Worm (Caenorhabditis elegans) whole organism, early embryonic: ENCODE data around the gene Y55F3AM.9.
A peak's percentile ranks its signal among the peaks of the same experiment; 100 is the strongest.

Source experiments
- B0310.2 ChIP-seq: sonication (generic microtip); optimal IDR thresholded peaks from 2 replicates; lab custom pipeline; 2016; ENCODE audit warnings: mild to moderate bottlenecking, missing genetic modification characterization, missing compliant biosample characterization
- F13C5.2 ChIP-seq: sonication (generic microtip); optimal IDR thresholded peaks from 2 replicates; lab custom pipeline; 2017; ENCODE audit warnings: mild to moderate bottlenecking, missing genetic modification characterization, inconsistent platforms, missing compliant biosample characterization
- aly-1 ChIP-seq: sonication (generic microtip); optimal IDR thresholded peaks from 2 replicates; lab custom pipeline; 2016; ENCODE audit warnings: missing genetic modification characterization, missing compliant biosample characterization
- ama-1 ChIP-seq: fragments of 150-350 bp; optimal IDR thresholded peaks from 2 replicates; lab custom pipeline; 2014
- ceh-13 ChIP-seq: fragments of 200-800 bp; sonication (Bioruptor generic); optimal IDR thresholded peaks from 2 replicates; lab custom pipeline; 2018; ENCODE audit warnings: mild to moderate bottlenecking, missing genetic modification characterization, missing compliant biosample characterization
- ceh-36 ChIP-seq: sonication (generic microtip); optimal IDR thresholded peaks from 2 replicates; lab custom pipeline; 2016; ENCODE audit warnings: missing genetic modification characterization, inconsistent platforms, missing compliant biosample characterization
- ets-7 ChIP-seq: sonication (generic microtip); optimal IDR thresholded peaks from 2 replicates; lab custom pipeline; 2016; ENCODE audit warnings: missing genotype, missing genetic modification characterization, missing compliant biosample characterization
- flt-1 ChIP-seq: fragments of 200-800 bp; sonication (Bioruptor generic); IDR thresholded peaks from 2 replicates; pipeline ENCODE4 v1.3.6; 2022; ENCODE audit warnings: missing genetic modification characterization, missing compliant biosample characterization
- hmbx-1 ChIP-seq: sonication (generic microtip); optimal IDR thresholded peaks from 2 replicates; lab custom pipeline; 2016; ENCODE audit warnings: mild to moderate bottlenecking, missing genetic modification characterization, missing compliant biosample characterization
- hmg-4 ChIP-seq: fragments of 200-800 bp; sonication (Bioruptor generic); optimal IDR thresholded peaks from 2 replicates; lab custom pipeline; 2018; ENCODE audit warnings: mild to moderate bottlenecking, missing genetic modification characterization, missing compliant biosample characterization
- hnd-1 ChIP-seq: sonication (generic microtip); optimal IDR thresholded peaks from 2 replicates; lab custom pipeline; 2016; ENCODE audit warnings: missing genetic modification characterization, missing compliant biosample characterization
- pes-1 ChIP-seq: fragments of 200-800 bp; sonication (Bioruptor generic); IDR thresholded peaks from 2 replicates; pipeline ENCODE4 v1.3.6; 2022; ENCODE audit warnings: missing genetic modification reagents, missing genetic modification characterization, missing compliant biosample characterization
- scrt-1 ChIP-seq: fragments of 200-800 bp; sonication (Bioruptor generic); IDR thresholded peaks from 2 replicates; pipeline ENCODE4 v1.3.6; 2022; ENCODE audit warnings: missing genetic modification characterization, missing compliant biosample characterization
- sea-1 ChIP-seq: fragments of 200-800 bp; sonication (Bioruptor generic); conservative IDR thresholded peaks from 2 replicates; pipeline ENCODE4 v1.3.6; 2022; ENCODE audit warnings: missing genetic modification characterization, missing compliant biosample characterization
- tbx-11 ChIP-seq: fragments of 200-800 bp; sonication (Bioruptor generic); IDR thresholded peaks from 2 replicates; pipeline ENCODE4 v1.3.6; 2022; ENCODE audit warnings: missing genetic modification characterization, missing compliant biosample characterization
- tbx-37 ChIP-seq: fragments of 200-800 bp; sonication (Bioruptor generic); conservative IDR thresholded peaks from 2 replicates; pipeline ENCODE4 v1.3.6; 2022; ENCODE audit warnings: missing genetic modification reagents, missing genetic modification characterization, missing compliant biosample characterization
- tra-4 ChIP-seq: sonication (generic microtip); optimal IDR thresholded peaks from 2 replicates; lab custom pipeline; 2017; ENCODE audit warnings: missing genetic modification characterization, missing compliant biosample characterization

The Y55F3AM.9 gene

DNA sequence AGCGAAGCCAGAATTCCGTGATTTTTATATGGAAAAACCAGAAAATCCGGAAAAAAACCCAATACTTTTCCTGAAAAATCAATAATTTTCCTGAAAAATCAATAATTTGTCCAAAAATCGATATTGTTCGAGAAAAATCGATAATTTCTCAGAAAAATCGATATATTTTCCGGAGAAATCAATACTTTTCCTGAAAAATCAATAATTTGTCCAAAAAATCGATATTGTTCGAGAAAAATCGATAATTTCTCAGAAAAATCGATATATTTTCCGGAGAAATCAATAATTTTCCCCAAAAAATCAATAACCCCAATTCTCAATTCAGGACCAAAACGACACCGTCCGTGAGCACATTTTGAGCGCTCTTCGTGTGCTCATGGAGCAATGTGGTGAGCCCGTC, 9.1 kb downstream of the Y55F3AM.9 start:
- no peak for TF ChIP-seq sea-1 (GFP tag; lab: Robert Waterston, UW)
- no peak for TF ChIP-seq hmg-4 (GFP tag; lab: Kevin White, UChicago)

DNA sequence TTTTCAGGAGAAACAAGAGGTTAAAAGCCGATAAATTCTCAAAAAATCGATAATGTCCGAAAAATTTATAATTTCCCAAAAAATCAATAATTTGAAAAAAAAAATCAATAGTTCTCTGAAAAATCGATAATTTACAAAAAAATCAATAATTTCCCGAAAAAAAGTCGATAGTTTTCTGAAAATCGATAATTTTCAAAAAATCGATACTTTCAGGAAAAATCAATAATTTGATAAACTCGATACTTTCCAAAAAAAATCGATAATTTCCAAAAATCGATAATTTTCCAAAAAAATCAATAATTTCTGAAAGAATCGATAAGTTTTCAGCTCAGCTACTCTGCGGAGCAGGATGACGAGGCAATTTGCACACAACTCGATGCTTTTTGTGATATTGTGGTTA, 9.9 kb downstream of the Y55F3AM.9 start:
- TF ChIP-seq hmg-4 (GFP tag; lab: Kevin White, UChicago): no peak
- no peak for TF ChIP-seq tra-4 (tag; lab: Kevin White, UChicago)
- no peak for TF ChIP-seq aly-1 (tag; lab: Kevin White, UChicago)
- TF ChIP-seq sea-1 (GFP tag; lab: Robert Waterston, UW): no peak
- no peak for TF ChIP-seq flt-1 (GFP tag; lab: Robert Waterston, UW)
- TF ChIP-seq pes-1 (GFP tag; lab: Robert Waterston, UW): no peak
- TF ChIP-seq tbx-37 (GFP tag; lab: Robert Waterston, UW): no peak

DNA sequence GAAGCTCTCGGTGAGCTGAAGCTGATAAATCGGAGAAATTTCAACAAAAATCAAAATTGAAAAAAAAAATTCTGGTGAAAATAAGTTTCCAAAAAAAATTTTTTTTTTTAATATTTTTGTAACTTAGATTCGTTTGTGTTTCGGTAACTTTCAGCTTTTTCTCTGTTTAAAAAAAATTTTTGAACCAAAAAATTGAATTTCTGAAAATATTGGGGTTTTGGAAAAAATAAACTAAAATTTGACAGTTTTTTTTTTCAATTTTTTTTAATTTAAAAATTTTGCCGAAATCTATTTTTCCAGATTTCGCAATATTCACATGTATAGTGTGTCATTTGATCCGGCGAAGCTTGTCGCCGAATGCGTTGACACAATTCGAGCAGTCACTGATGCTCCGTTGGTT, 10.6 kb downstream of the Y55F3AM.9 start, which contains the start of gene Y55F3AM.5:
Y55F3AM.5 (plus strand) TSS at position 301 of the 400 bp plus-strand sequence.
- TF ChIP-seq tbx-11 (GFP tag; lab: Robert Waterston, UW): no peak
- no peak for TF ChIP-seq tra-4 (tag; lab: Kevin White, UChicago)
- no peak for TF ChIP-seq flt-1 (GFP tag; lab: Robert Waterston, UW)
- TF ChIP-seq pes-1 (GFP tag; lab: Robert Waterston, UW): no peak
- TF ChIP-seq hmbx-1 (tag; lab: Kevin White, UChicago): no peak
- no peak for TF ChIP-seq hnd-1 (tag; lab: Kevin White, UChicago)
- no peak for TF ChIP-seq B0310.2
- TF ChIP-seq tbx-37 (GFP tag; lab: Robert Waterston, UW): no peak
- no peak for TF ChIP-seq sea-1 (GFP tag; lab: Robert Waterston, UW)
- TF ChIP-seq ama-1 (lab: Kevin White, UChicago): no peak
- no peak for TF ChIP-seq ets-7 (tag; lab: Kevin White, UChicago)
- TF ChIP-seq scrt-1 (GFP tag; lab: Robert Waterston, UW): no peak
- TF ChIP-seq aly-1 (tag; lab: Kevin White, UChicago): no peak

DNA sequence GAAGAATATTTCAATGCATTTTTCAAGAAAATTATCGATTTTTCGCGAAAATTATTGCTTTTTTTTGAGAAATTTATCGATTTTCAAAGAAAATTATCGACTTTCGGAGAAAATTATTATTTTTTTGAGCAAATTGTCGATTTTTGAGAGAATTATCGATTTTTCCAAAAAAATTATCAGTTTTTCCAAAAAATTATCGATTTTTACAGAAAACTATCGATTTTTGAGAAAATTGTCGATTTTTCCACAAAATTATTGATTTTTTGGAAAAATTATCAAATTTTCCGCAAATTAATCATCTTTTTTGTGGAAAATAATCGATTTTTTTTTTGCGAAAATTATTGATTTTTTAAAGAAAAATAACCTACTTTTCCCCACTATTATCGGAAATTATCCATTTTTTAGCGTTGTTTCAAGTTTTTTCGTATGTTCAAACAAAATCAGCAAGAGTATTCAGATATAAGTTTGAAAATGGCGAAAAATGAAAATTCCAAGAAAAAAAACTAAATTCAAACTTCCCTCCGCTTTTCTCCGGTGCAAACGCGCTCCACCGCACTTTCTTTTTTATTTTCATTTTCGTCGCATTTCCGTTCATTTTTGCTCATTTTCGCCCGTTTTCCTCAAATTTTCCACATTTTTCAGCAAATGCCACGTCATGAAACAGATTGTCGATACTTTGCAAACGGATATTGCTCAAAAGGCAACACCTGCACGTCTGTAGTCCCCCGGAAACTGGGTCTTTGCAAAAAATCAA, 17.7 kb downstream of the Y55F3AM.9 start, which contains the start of gene lep-2:
lep-2 (plus strand) TSS at position 637 of the 754 bp plus-strand sequence.
- no peak for TF ChIP-seq pes-1 (GFP tag; lab: Robert Waterston, UW)
- TF ChIP-seq ceh-36: no peak

DNA sequence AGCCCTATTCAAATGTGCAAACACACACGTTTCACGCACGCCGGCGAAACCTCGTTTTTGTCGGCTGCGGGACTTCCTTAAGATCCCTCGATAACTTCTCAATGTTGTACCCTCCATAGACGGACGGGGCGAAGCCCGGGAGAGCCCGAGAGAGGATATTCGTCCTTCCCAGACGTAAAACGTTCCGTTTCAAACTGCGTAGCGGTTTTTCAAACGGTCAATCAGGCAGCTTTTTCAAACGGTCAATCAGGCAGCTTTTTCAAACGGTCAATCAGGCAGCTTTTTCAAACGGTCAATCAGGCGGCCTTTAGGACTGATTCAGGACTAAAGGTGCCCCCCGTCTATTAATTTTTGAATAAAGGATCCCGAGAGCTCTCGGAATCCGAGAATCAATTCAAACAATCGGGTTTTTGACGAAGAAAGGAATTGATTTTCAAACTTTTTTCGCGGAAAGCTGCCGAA, 18.3 kb downstream of the Y55F3AM.9 start:
- TF ChIP-seq ceh-36: peak; percentile 17
- TF ChIP-seq aly-1 (tag; lab: Kevin White, UChicago): no peak
- TF ChIP-seq tra-4 (tag; lab: Kevin White, UChicago): no peak
- TF ChIP-seq tbx-11 (GFP tag; lab: Robert Waterston, UW): no peak
- no peak for TF ChIP-seq ets-7 (tag; lab: Kevin White, UChicago)
- TF ChIP-seq hmg-4 (GFP tag; lab: Kevin White, UChicago): peak; percentile 45
- TF ChIP-seq scrt-1 (GFP tag; lab: Robert Waterston, UW): 0 out of 2 replicates have a peak, but pooled peaks have one; percentile 44
- no peak for TF ChIP-seq pes-1 (GFP tag; lab: Robert Waterston, UW)
- TF ChIP-seq hnd-1 (tag; lab: Kevin White, UChicago): no peak
- TF ChIP-seq F13C5.2 (tag; lab: Kevin White, UChicago): no peak
- no peak for TF ChIP-seq B0310.2
- no peak for TF ChIP-seq hmbx-1 (tag; lab: Kevin White, UChicago)
- no peak for TF ChIP-seq tbx-37 (GFP tag; lab: Robert Waterston, UW)
- no peak for TF ChIP-seq ceh-13
- TF ChIP-seq ama-1 (lab: Kevin White, UChicago): peak; percentile 84
- 0 out of 2 replicates have a peak, but pooled peaks have one; percentile 36 for TF ChIP-seq sea-1 (GFP tag; lab: Robert Waterston, UW)
- TF ChIP-seq flt-1 (GFP tag; lab: Robert Waterston, UW): no peak

DNA sequence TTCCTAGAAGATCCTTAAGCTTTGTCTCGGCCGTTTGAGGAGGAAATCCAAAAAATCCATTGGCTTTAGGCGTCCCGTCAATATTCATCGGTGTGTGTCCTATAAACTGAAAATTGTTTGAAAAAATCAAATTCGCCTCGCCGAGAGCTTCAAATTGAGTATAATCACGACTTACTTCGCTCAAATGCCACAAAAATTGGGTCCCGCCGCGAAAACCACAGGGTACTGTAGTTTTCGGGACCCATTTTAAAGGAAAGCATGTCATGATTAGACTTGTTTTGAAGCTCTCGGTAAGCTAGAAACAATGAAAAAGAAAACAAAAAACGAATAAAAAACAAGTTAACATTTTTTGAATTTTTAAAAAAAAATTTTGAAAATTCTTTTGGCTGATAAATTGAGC, 19.2 kb downstream of the Y55F3AM.9 start, which contains the start of gene egrh-2:
egrh-2 (minus strand) TSS at position 101 of the 400 bp plus-strand sequence.
- TF ChIP-seq ceh-13 (no peak), tbx-11 (GFP tag; lab: Robert Waterston, UW) (no peak), B0310.2 (no peak), hnd-1 (tag; lab: Kevin White, UChicago) (no peak), pes-1 (GFP tag; lab: Robert Waterston, UW) (no peak), aly-1 (tag; lab: Kevin White, UChicago) (no peak), ama-1 (lab: Kevin White, UChicago) (no peak), sea-1 (GFP tag; lab: Robert Waterston, UW) (no peak), ets-7 (tag; lab: Kevin White, UChicago) (no peak), F13C5.2 (tag; lab: Kevin White, UChicago) (no peak), hmg-4 (GFP tag; lab: Kevin White, UChicago) (no peak)

DNA sequence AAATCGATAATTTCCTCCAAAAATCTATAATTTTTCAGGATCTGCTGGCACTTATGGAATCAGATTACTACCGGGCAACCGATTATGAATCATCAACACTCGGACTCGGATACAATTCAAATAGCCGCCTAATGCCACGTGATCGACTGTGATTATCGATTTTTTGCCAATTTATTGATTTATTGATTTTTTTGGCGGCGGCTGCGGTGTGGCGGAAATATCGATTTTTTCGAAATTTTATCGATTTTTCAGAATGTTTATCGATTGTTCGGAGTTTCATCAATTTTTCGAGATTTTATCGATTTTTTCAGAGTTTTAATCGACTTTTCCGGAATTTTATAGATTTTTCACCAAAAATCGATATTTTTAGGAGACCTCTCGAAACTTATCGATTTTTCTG, 26.0 kb downstream of the Y55F3AM.9 start:
- TF ChIP-seq hmbx-1 (tag; lab: Kevin White, UChicago) (no peak), ama-1 (lab: Kevin White, UChicago) (no peak)

DNA sequence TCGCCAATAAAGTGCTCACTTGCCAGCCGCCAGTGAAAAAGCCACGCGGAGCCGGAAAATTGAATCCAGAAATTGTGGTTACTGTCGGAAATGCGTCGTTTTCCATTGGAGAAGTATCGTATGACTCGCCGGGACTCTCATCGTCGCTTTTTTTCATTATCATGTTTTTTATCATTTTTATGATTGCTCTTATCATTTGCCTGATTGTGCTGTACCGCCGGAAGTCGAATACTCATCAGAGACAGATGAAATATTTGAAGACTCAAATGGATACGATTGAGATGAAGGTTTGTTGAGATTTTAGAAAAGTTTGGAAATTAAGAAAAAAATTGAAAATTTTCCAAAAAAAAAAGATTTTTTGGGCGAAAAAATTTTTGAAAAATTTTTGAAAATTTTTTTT, 33.2 kb downstream of the Y55F3AM.9 start:
- no peak for TF ChIP-seq F13C5.2 (tag; lab: Kevin White, UChicago)
- TF ChIP-seq sea-1 (GFP tag; lab: Robert Waterston, UW): no peak
- no peak for TF ChIP-seq hmbx-1 (tag; lab: Kevin White, UChicago)
- TF ChIP-seq B0310.2: no peak
- TF ChIP-seq ets-7 (tag; lab: Kevin White, UChicago): no peak
- no peak for TF ChIP-seq hmg-4 (GFP tag; lab: Kevin White, UChicago)
- TF ChIP-seq pes-1 (GFP tag; lab: Robert Waterston, UW): no peak
- TF ChIP-seq scrt-1 (GFP tag; lab: Robert Waterston, UW): no peak
- no peak for TF ChIP-seq tra-4 (tag; lab: Kevin White, UChicago)
- no peak for TF ChIP-seq tbx-11 (GFP tag; lab: Robert Waterston, UW)
- no peak for TF ChIP-seq ceh-36
- TF ChIP-seq hnd-1 (tag; lab: Kevin White, UChicago): no peak
- no peak for TF ChIP-seq flt-1 (GFP tag; lab: Robert Waterston, UW)
- no peak for TF ChIP-seq ama-1 (lab: Kevin White, UChicago)
- no peak for TF ChIP-seq ceh-13
- TF ChIP-seq aly-1 (tag; lab: Kevin White, UChicago): no peak
